Worm (Caenorhabditis elegans) whole organism, early embryonic: ENCODE results near the gene E01G4.3.

Experiments
- B0310.2 ChIP-seq: sonication (generic microtip); optimal IDR thresholded peaks from 2 replicates; lab custom pipeline; 2016; ENCODE audit warnings: mild to moderate bottlenecking, missing genetic modification characterization, missing compliant biosample characterization
- F13C5.2 ChIP-seq: sonication (generic microtip); optimal IDR thresholded peaks from 2 replicates; lab custom pipeline; 2017; ENCODE audit warnings: mild to moderate bottlenecking, missing genetic modification characterization, inconsistent platforms, missing compliant biosample characterization
- aly-1 ChIP-seq: sonication (generic microtip); optimal IDR thresholded peaks from 2 replicates; lab custom pipeline; 2016; ENCODE audit warnings: missing genetic modification characterization, missing compliant biosample characterization
- ama-1 ChIP-seq: fragments of 150-350 bp; optimal IDR thresholded peaks from 2 replicates; lab custom pipeline; 2014
- ceh-13 ChIP-seq: fragments of 200-800 bp; sonication (Bioruptor generic); optimal IDR thresholded peaks from 2 replicates; lab custom pipeline; 2018; ENCODE audit warnings: mild to moderate bottlenecking, missing genetic modification characterization, missing compliant biosample characterization
- ceh-36 ChIP-seq: sonication (generic microtip); optimal IDR thresholded peaks from 2 replicates; lab custom pipeline; 2016; ENCODE audit warnings: missing genetic modification characterization, inconsistent platforms, missing compliant biosample characterization
- ets-7 ChIP-seq: sonication (generic microtip); optimal IDR thresholded peaks from 2 replicates; lab custom pipeline; 2016; ENCODE audit warnings: missing genotype, missing genetic modification characterization, missing compliant biosample characterization
- flt-1 ChIP-seq: fragments of 200-800 bp; sonication (Bioruptor generic); IDR thresholded peaks from 2 replicates; pipeline ENCODE4 v1.3.6; 2022; ENCODE audit warnings: missing genetic modification characterization, missing compliant biosample characterization
- hmbx-1 ChIP-seq: sonication (generic microtip); optimal IDR thresholded peaks from 2 replicates; lab custom pipeline; 2016; ENCODE audit warnings: mild to moderate bottlenecking, missing genetic modification characterization, missing compliant biosample characterization
- hmg-4 ChIP-seq: fragments of 200-800 bp; sonication (Bioruptor generic); optimal IDR thresholded peaks from 2 replicates; lab custom pipeline; 2018; ENCODE audit warnings: mild to moderate bottlenecking, missing genetic modification characterization, missing compliant biosample characterization
- hnd-1 ChIP-seq: sonication (generic microtip); optimal IDR thresholded peaks from 2 replicates; lab custom pipeline; 2016; ENCODE audit warnings: missing genetic modification characterization, missing compliant biosample characterization
- pes-1 ChIP-seq: fragments of 200-800 bp; sonication (Bioruptor generic); IDR thresholded peaks from 2 replicates; pipeline ENCODE4 v1.3.6; 2022; ENCODE audit warnings: missing genetic modification reagents, missing genetic modification characterization, missing compliant biosample characterization
- scrt-1 ChIP-seq: fragments of 200-800 bp; sonication (Bioruptor generic); IDR thresholded peaks from 2 replicates; pipeline ENCODE4 v1.3.6; 2022; ENCODE audit warnings: missing genetic modification characterization, missing compliant biosample characterization
- sea-1 ChIP-seq: fragments of 200-800 bp; sonication (Bioruptor generic); conservative IDR thresholded peaks from 2 replicates; pipeline ENCODE4 v1.3.6; 2022; ENCODE audit warnings: missing genetic modification characterization, missing compliant biosample characterization
- tbx-11 ChIP-seq: fragments of 200-800 bp; sonication (Bioruptor generic); IDR thresholded peaks from 2 replicates; pipeline ENCODE4 v1.3.6; 2022; ENCODE audit warnings: missing genetic modification characterization, missing compliant biosample characterization
- tbx-37 ChIP-seq: fragments of 200-800 bp; sonication (Bioruptor generic); conservative IDR thresholded peaks from 2 replicates; pipeline ENCODE4 v1.3.6; 2022; ENCODE audit warnings: missing genetic modification reagents, missing genetic modification characterization, missing compliant biosample characterization
- tra-4 ChIP-seq: sonication (generic microtip); optimal IDR thresholded peaks from 2 replicates; lab custom pipeline; 2017; ENCODE audit warnings: missing genetic modification characterization, missing compliant biosample characterization

The E01G4.3 gene

DNA sequence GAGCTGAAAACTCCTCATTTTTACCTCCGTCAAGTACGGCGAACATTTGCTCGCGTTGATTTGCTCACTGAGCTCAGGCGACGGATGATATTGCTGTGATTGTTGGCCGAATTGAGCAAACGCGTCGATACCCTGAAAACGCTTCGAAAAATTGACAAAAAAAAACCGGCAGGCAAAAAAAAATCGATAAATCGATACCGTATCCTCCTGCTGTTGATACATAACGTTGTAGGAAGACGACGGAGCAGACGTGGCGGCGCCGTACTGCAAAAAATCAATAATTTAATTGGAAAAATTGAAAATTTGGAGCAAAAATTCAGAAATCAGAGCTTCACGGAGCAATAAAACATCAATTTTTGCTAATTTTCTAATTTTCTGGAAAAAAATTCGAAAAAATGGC lies 14.6 kb downstream of the E01G4.3 start:
- TF ChIP-seq sea-1 (GFP tag; lab: Robert Waterston, UW) (no peak), ceh-13 (GFP tag; lab: Kevin White, UChicago) (no peak), ceh-36 (tag; lab: Kevin White, UChicago) (no peak), B0310.2 (no peak), F13C5.2 (tag; lab: Kevin White, UChicago) (no peak), ama-1 (no peak), hnd-1 (tag; lab: Kevin White, UChicago) (no peak), scrt-1 (GFP tag; lab: Robert Waterston, UW) (no peak), tra-4 (tag; lab: Kevin White, UChicago) (no peak), tbx-37 (GFP tag; lab: Robert Waterston, UW) (no peak), tbx-11 (GFP tag; lab: Robert Waterston, UW) (no peak), hmg-4 (GFP tag; lab: Kevin White, UChicago) (no peak), aly-1 (tag; lab: Kevin White, UChicago) (no peak), flt-1 (GFP tag; lab: Robert Waterston, UW) (no peak), hmbx-1 (tag; lab: Kevin White, UChicago) (no peak), ets-7 (no peak), pes-1 (GFP tag; lab: Robert Waterston, UW) (no peak)

DNA sequence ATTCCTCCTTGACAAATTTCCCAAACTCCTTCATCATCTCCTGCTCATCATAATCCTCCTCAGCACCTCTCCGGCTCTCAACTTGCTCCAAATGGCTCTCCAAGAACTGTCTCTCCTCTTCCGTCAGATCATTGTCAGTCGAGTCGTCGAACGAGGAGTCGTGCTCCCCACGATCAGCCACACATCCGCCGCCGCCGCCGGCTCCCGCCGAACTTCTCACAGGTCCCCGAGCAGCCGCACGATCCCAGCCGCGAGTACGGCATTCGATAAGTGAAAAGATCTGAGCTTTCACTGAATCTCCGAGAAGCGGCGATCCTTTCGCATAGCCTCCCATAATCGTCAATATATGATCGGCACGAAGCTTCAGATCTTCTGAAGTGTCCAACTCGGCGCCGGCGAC lies 18.1 kb downstream of the E01G4.3 start:
- TF ChIP-seq ets-7 (no peak), hnd-1 (tag; lab: Kevin White, UChicago) (no peak), tbx-37 (GFP tag; lab: Robert Waterston, UW) (no peak), ama-1 (no peak), tbx-11 (GFP tag; lab: Robert Waterston, UW) (no peak), sea-1 (GFP tag; lab: Robert Waterston, UW) (no peak), tra-4 (tag; lab: Kevin White, UChicago) (no peak), hmg-4 (GFP tag; lab: Kevin White, UChicago) (no peak), hmbx-1 (tag; lab: Kevin White, UChicago) (no peak), F13C5.2 (tag; lab: Kevin White, UChicago) (no peak), pes-1 (GFP tag; lab: Robert Waterston, UW) (no peak), aly-1 (tag; lab: Kevin White, UChicago) (no peak), B0310.2 (no peak)

DNA sequence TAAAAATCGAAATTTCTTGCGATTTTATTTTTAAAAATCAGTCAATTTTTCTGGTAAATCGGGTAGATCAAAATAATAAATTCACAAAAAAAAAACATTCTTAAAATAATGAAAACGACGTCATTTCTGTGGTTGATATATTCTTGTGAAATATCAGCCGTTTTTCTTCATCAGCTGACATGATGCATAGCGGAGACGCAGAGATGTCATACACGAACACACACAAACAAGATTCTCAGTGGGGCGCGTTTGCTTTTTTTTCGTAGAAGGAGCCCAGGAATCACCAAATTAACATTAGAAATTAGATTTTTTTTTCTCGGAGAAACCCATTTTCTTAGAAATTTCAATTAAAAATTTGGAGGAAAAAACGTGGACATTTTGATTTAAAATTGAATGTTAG lies 21.7 kb downstream of the E01G4.3 start:
- TF ChIP-seq F13C5.2 (tag; lab: Kevin White, UChicago) (peak; percentile 21), hnd-1 (tag; lab: Kevin White, UChicago) (no peak)

DNA sequence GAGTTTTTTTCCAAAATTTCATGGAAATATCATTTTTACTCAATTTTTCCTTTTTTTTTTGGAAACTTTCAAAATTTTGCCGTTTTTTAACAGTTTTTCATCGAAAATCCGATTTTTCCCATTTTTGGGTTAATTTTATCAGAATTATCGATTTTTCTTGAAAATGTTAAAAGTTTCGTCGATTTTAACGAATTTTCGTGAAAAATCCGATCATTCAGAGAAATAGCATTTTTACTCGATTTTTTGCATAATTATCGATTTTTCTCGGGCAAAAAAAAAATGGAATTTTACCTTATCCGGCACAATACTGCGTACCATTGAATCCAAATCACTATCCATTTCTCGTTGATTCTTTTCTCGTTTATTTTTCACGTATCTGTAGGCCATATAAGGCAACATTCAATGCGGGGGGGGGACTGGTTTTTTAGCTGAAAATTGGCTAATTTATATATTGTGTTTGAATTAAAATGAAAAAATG lies 22.2 kb downstream of the E01G4.3 start, which contains the start of gene tbc-14:
tbc-14 (minus strand) TSS at position 428 of the 478 bp plus-strand sequence.
- TF ChIP-seq flt-1 (GFP tag; lab: Robert Waterston, UW): no peak
- TF ChIP-seq ceh-13 (GFP tag; lab: Kevin White, UChicago): no peak
- no peak for TF ChIP-seq sea-1 (GFP tag; lab: Robert Waterston, UW)
- TF ChIP-seq tbx-11 (GFP tag; lab: Robert Waterston, UW): no peak
- TF ChIP-seq aly-1 (tag; lab: Kevin White, UChicago): no peak
- TF ChIP-seq F13C5.2 (tag; lab: Kevin White, UChicago): no peak
- no peak for TF ChIP-seq hmg-4 (GFP tag; lab: Kevin White, UChicago)
- TF ChIP-seq pes-1 (GFP tag; lab: Robert Waterston, UW): no peak
- no peak for TF ChIP-seq tbx-37 (GFP tag; lab: Robert Waterston, UW)
- TF ChIP-seq ceh-36 (tag; lab: Kevin White, UChicago): no peak
- TF ChIP-seq scrt-1 (GFP tag; lab: Robert Waterston, UW): no peak
- TF ChIP-seq tra-4 (tag; lab: Kevin White, UChicago): no peak
- no peak for TF ChIP-seq hmbx-1 (tag; lab: Kevin White, UChicago)
- no peak for TF ChIP-seq B0310.2
- no peak for TF ChIP-seq hnd-1 (tag; lab: Kevin White, UChicago)
- TF ChIP-seq ets-7: no peak
- TF ChIP-seq ama-1: no peak

DNA sequence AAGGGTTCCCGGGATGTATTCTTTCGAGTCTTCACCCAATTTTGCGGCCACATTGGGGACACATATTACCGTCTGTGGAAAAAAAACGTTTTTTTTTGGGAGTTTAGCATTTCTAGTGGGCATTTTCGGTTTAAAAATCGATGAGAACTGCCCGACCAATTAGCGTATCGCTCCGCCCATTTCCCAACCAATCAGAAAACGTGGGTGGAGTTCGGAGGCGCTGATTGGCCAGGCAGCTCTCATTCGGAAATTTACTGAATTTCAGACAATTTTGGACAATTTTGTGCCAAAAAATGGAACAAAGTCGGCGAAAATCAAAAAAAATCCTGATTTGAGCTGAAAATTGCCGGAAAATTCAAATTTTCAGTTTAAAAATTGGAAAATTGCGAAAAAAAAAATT lies 22.8 kb downstream of the E01G4.3 start:
- TF ChIP-seq ceh-13 (GFP tag; lab: Kevin White, UChicago) (no peak), hmg-4 (GFP tag; lab: Kevin White, UChicago) (no peak), tra-4 (tag; lab: Kevin White, UChicago) (no peak)

DNA sequence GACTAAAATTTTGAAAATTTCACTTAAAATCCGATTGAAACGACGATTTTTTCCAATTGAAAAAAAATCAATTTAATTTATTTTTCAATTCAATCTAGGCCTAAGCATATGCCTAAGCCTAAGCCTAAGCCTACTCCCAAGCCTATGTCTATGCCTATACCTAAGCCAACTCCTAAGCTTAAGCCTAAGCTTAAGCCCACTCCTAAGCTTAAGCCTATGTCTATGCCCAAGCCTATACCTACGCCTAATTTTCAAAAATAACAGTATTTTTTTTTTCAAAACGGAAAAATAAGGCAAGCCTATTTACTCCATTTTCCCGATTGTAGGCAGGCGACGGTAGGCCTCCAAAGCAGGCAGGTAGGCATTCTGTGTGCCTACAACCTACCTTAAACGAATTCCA lies 25.1 kb downstream of the E01G4.3 start:
- no peak for TF ChIP-seq tbx-11 (GFP tag; lab: Robert Waterston, UW)
- TF ChIP-seq ceh-36 (tag; lab: Kevin White, UChicago): peak; percentile 52
- TF ChIP-seq hmbx-1 (tag; lab: Kevin White, UChicago): no peak
- TF ChIP-seq hmg-4 (GFP tag; lab: Kevin White, UChicago): no peak

DNA sequence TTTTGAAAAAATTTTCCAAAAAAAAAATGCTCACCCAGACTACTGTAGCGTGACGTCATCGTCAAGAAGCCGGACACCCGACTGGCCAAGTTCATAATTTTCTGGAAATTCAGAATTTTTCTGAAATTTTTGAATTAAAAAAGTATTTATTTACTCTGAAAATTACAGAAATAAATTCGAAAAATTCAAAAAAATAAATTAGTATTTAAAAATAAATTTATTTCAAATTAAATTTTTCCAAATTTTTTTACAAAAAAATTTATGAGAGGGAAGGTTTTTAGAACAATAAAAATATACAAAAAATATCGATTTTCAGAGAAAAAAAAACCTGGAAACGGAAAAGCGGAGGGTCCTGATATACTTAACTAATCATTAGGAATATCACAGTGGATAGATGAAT lies 32.7 kb downstream of the E01G4.3 start, which contains the start of gene Y48E1C.4:
Y48E1C.4 (minus strand) TSS at position 101 of the 400 bp plus-strand sequence.
- TF ChIP-seq F13C5.2 (tag; lab: Kevin White, UChicago) (no peak), hmg-4 (GFP tag; lab: Kevin White, UChicago) (no peak), ama-1 (no peak), flt-1 (GFP tag; lab: Robert Waterston, UW) (no peak), tra-4 (tag; lab: Kevin White, UChicago) (no peak), hnd-1 (tag; lab: Kevin White, UChicago) (no peak), ets-7 (no peak), B0310.2 (no peak), sea-1 (GFP tag; lab: Robert Waterston, UW) (no peak), ceh-36 (tag; lab: Kevin White, UChicago) (no peak), scrt-1 (GFP tag; lab: Robert Waterston, UW) (no peak), ceh-13 (GFP tag; lab: Kevin White, UChicago) (no peak), pes-1 (GFP tag; lab: Robert Waterston, UW) (no peak), tbx-11 (GFP tag; lab: Robert Waterston, UW) (no peak), aly-1 (tag; lab: Kevin White, UChicago) (no peak), hmbx-1 (tag; lab: Kevin White, UChicago) (no peak)
